Worm (Caenorhabditis elegans): ENCODE measurements around the gene srh-109.

DNA sequence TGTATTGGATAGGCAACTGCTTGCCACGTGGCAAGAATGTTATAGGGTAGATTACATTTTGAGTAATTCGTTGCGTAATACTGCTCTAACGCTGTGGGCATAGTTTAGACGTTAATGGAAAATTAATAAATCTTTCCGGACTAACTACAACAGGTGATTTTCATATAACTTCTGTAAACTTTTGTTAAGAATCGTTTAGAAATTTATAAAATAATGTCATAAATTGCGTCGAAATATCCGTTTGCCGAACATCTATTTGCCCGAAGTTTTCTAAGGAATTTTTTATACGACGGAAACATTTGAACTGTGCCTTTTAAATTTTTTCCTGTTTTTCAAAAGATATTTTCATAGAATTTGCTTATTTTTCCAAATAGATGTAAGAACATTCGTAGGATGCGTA is 5.9 kb upstream of the srh-109 start, which contains the start of gene srh-112:
- TF ChIP-seq egl-27 (tag; optimal IDR thresholded peaks at IDR 0.05) (no peak), nhr-12 (tag; optimal IDR thresholded peaks at IDR 0.05) (no peak), elt-1 (tag; optimal IDR thresholded peaks at IDR 0.05) (no peak), ceh-28 (tag; optimal IDR thresholded peaks at IDR 0.05) (no peak), nhr-77 (tag; optimal IDR thresholded peaks at IDR 0.05) (no peak), ceh-82 (tag; optimal IDR thresholded peaks at IDR 0.05) (no peak), fkh-2 (tag; optimal IDR thresholded peaks at IDR 0.05) (no peak), fos-1 (tag; optimal IDR thresholded peaks at IDR 0.05) (no peak), daf-12 (tag; optimal IDR thresholded peaks at IDR 0.05) (no peak), fkh-10 (GFP tag; optimal IDR thresholded peaks at IDR 0.05) (no peak), nhr-28 (tag; optimal IDR thresholded peaks at IDR 0.05) (no peak), mml-1 (tag; optimal IDR thresholded peaks at IDR 0.05) (no peak), ceh-9 (tag; optimal IDR thresholded peaks at IDR 0.05) (no peak)

Measured in whole organism, L3 larva.